Fruit fly (Drosophila melanogaster) S2 (cell line): ENCODE measurements around the gene Pldn.

Source experiments
- CG8478 ChIP-seq: fragments of >200 bp; optimal IDR thresholded peaks from 2 replicates; lab custom pipeline; 2018
- CTCF ChIP-seq, 2 experiments: fragments of >200 bp; optimal IDR thresholded peaks; 2 replicates each; lab custom pipeline; 2018

Pldn gene

DNA sequence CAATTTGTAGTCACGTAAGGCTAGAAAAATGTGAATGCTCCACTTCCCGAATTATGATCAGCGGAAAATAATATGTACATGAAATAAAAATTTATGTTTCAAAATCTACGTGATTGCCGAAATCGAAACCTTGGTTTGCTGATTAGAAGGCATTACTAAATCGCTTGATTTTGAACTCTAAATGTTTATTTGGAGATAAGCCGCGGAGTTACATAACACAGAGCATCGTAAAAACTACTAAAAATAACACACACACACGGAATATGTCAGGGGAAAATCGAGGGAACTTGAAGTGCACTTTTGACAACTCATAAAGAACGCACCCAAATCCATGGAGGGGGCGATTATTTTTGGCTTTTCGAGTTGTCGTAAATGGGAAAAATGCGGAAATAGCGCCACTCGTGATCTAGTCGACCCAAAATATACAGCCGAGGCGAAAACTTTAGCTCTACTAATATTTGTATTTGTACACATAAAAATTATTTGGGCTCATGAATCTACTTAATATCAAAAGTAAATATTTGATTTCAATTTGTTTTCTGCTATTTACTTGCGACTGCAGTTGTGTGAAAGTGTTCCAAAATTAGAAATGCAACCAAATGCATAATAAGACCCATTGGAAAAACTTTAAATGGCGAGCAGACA, 13.8 kb upstream of the Pldn start:
- no peak for TF ChIP-seq CG8478 (lab: Kevin White, UChicago)
- TF ChIP-seq CTCF (optimal IDR thresholded peaks at IDR 0.05; lab: Kevin White, UChicago) = no peak

DNA sequence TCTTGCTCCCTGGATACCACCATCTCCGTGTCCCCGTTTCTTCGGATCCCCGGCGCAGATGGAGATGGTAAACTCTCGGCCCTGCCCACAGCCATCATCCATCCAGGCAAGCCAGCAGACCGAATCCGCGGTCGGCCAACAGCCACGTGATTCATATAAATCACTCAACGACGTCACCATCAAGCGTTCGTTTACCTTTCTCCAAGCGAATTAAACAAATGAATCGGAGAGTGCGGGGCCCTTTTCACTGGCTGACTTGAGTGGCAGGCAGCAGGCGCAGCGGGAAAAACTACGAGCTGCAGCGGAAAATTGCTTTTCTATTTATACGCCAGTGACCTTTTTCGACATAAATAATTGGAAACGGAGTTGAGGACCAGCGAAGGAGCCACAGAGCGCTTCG, 12.4 kb upstream of the Pldn start:
- TF ChIP-seq CTCF (optimal IDR thresholded peaks at IDR 0.05; lab: Kevin White, UChicago) = no peak
- no peak for TF ChIP-seq CG8478 (lab: Kevin White, UChicago)

DNA sequence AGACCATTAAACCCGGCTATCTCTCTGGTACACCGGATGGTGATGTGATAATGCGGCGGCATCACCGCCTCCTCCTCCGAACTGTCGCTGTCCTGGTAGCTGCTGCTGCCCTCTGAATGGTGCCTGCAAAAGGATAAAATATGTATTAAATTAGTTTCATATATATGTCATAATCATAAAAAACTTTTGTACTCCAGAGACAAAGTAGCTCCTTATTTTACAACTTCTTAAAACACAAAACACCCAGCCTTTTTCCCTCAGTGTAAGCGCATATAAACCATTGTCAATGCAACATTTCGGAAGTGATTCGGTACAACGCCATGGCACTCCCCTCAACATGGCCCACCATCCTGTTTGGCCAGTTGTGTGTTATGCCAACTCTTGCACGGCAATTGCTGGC, 10.4 kb upstream of the Pldn start:
- TF ChIP-seq CG8478 (lab: Kevin White, UChicago) (no peak), CTCF (optimal IDR thresholded peaks at IDR 0.05; lab: Kevin White, UChicago) (no peak)

DNA sequence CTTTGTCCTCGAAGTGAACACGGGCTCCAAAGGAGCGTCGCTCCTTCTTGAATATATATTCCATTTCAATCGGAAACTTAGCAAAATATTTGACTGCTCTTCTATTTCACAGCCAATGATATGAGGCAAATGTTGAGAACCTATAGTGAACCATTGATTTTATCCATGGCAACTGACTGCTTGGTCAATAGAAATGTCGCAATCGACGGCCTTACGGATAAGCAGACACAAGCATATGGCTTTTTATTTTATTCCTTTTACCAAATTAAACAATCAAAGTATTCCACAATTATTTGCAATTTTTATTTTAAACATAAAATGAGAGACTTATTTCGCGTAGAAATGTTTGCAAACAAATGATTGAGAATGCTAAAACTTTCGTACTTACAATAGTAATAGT, 8.0 kb upstream of the Pldn start, which contains the start of gene Dnai2:
Dnai2 (minus strand) TSS at position 101 of the 400 bp plus-strand sequence.
- no peak for TF ChIP-seq CTCF (optimal IDR thresholded peaks at IDR 0.05; lab: Kevin White, UChicago)
- no peak for TF ChIP-seq CG8478 (lab: Kevin White, UChicago)

DNA sequence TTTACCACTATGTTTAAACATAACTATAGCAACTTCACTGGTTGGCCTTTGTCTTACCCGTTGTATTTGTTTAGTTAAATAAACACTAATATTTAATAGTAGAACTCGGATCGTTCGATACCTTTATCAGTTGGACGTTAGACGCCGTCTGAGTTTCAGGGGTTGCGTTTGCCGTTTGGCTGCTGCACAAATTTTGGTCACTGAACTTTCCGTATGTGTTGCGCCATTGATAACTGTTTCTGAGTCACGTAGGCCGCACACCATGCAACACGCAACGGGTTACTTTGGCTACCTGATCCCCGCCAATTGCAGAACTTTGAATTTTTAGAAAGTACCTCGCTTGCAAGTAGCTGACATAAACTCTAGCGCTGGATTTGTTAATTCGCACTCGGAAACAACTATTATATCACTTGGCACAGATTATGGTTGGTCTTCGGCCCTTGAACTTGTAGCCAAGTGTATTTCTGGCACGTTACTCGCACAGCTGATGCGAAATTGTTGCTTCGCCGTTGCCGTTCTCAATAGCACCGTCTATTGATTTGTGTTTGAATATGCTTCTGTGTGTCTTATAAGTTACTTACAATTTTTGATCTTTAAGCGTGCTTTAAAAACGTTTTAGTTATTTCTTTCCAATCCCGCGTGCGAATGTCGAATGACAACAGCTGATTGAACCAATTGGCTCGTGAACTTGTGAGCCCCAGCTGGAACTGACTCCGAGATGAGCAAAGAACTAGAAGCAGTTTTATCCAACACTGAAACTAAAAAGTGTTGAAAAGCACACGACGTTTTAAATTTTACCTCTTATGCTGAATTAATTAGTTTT, 5.3 kb upstream of the Pldn start, which contains the start of gene Dph1:
Dph1 (minus strand) TSS at position 670 of the 823 bp plus-strand sequence.
- TF ChIP-seq CTCF (optimal IDR thresholded peaks at IDR 0.05; lab: Kevin White, UChicago) (peak in 1 of 2 experiments; percentile 5), CG8478 (lab: Kevin White, UChicago) (no peak)

DNA sequence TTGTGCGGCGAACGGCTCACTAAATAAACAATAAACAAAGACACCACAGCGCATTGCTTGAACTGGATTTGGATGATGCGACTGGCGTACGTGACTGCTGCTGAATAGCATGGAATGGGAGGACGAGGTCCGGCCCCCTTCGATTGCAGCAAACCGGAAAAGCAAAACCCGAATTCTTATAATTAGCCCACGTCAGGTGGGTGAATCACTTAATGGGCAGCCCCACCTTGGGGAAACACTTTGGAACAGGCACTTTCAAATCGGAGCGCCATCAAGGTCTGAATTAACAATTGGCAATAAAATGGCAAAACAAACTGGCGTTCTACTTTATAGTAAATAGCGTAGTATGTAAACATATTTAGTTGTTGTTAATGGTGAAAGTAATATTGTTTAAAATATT, 4.6 kb upstream of the Pldn start:
- TF ChIP-seq CTCF (optimal IDR thresholded peaks at IDR 0.05; lab: Kevin White, UChicago) (no peak), CG8478 (lab: Kevin White, UChicago) (no peak)

DNA sequence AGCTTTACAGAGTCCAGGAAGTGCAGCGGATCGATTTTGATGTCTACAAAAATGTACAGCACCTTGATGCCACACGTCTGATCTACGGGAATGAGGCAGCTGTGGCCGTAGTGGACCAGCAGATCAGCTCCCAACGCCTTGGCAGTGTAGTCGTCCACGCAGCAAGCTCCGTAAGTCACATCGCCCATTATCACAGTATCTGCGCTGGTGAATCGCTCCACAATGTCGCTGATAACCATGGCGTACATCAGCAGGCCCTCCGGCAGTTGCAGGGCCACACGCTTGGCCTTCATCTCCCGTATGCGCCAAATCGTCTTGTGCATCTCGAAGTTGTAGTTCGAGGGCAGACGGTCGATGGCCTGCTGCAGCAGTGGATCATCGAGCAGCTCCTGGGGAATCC, 3.9 kb upstream of the Pldn start:
- TF ChIP-seq CG8478 (lab: Kevin White, UChicago) (no peak), CTCF (optimal IDR thresholded peaks at IDR 0.05; lab: Kevin White, UChicago) (no peak)

DNA sequence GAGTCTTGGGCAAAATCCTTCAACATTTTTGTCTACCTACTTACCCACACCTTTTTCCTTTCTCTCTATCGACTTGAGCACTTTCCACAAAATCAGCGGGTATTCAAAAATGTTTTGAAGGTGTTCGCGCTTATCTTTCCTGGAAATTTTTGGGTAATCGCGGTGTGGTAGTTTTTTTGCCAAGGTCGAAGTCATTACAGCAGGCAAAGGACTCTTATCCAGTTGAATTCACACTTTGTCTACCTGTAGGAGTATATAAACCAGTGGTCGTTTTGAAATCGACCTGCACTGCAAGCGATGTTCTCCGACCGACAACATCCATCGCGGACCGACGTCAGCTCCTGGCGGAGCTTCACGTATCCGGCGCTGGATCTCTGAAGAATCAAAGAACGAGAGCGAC, 1.7 kb upstream of the Pldn start:
- no peak for TF ChIP-seq CTCF (optimal IDR thresholded peaks at IDR 0.05; lab: Kevin White, UChicago)
- no peak for TF ChIP-seq CG8478 (lab: Kevin White, UChicago)

DNA sequence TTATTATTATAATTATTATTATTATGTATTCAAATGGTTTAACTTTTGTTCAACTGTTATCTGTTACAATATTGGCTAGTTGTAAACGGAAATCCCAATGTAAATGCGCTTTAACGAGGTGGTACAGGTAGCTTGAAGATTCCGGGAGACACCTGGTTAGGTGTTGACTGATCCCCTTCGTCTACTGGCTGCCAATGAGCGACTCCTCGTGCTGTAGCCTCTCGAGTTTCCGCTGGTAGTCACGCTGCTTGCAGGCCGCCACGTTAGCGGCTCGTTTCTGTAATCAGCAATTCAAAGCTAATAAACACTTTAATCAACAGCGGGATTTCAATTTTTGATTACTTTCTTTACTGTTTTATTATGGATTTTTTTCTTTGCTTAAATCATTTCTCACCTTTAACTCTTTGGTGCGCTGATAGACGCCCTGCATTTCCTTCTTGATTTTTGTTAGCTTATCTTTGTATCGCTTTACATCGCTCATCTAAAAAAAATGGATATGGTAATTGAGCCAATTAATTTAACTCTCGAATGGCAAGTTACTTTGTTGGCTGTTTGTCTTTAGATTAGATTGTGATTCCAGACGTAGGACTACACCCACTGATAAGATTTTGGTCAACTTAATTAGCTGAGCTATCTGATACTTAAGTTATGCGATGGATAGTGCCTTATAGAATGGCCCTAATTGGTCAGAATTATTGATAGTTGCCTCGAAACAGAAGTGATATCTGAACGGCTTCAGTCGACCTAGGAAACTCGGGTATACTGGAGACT, 1.2 kb downstream of the Pldn start:
- TF ChIP-seq CTCF (optimal IDR thresholded peaks at IDR 0.05; lab: Kevin White, UChicago) (no peak), CG8478 (lab: Kevin White, UChicago) (no peak)

DNA sequence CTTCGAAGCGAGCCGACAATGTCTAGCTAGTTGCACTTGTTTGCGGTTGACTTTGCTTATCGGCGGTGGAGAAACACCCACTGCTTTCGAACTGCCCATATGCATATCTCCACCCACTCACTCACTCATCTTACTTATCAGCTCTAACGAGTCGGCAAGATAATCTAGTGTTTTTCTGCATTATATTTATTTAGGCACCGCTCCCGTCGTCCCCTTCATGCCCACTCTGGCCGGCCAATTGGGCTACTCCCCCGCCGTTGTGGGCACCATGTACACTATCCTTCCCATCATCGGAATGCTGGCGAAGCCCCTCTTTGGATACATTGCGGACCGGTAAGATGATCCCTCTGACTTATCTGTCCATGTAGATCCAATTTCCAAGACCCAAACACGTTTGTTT, 5.3 kb downstream of the Pldn start:
- TF ChIP-seq CTCF (optimal IDR thresholded peaks at IDR 0.05; lab: Kevin White, UChicago) = no peak
- TF ChIP-seq CG8478 (lab: Kevin White, UChicago) = no peak

DNA sequence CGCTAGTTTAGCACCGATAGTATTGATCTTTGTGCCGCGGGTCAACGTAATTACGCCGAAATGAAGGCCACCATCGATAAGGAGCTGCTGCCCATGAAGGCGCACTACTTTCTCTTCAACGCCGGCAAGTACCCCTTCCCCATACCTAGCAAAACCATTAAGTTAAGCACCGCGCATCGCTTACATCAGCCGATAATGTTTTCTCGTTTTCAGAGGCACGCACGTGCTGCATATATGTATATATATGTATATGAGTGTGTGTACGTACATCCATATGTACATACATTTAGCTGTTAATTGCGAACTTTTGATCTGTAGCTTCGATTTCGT, 6.7 kb downstream of the Pldn start:
- TF ChIP-seq CTCF (optimal IDR thresholded peaks at IDR 0.05; lab: Kevin White, UChicago) = no peak

DNA sequence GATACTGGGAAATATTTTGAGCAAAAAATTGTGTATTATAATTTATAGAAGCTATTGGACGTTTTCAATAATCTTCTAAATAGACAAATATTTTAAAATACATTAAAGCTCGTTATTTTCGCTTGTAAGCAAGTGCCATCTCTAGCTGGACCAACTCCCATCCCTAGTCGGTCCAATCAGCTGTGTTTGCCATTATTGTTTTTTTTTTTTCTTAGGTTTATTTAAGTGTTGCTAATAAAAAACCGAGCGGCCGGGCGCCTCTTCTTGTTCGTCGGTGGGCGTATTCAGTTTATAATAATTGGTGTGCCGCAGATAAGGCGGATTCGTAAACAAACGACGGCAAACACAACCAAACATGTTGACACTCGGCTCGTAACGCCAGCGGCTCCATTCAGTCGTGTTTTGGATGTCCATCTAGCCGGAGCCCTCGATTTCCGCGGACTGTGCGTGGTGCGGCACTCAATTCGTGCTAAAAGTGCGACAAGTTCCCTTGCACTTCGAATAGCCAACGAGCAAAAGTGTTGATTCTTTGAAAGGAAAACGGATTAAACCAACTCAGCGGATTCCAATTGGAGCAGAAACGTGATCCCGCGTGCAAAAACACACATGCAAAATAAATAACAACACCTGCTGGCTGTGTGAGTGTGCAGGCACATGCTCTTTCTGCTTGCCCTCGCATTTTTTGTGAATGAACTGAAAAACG, 7.2 kb downstream of the Pldn start, which contains the start of gene Sugb:
Sugb (plus strand) TSS at position 162 of the 703 bp plus-strand sequence.
- TF ChIP-seq CTCF (optimal IDR thresholded peaks at IDR 0.05; lab: Kevin White, UChicago) = no peak
- TF ChIP-seq CG8478 (lab: Kevin White, UChicago) = no peak

DNA sequence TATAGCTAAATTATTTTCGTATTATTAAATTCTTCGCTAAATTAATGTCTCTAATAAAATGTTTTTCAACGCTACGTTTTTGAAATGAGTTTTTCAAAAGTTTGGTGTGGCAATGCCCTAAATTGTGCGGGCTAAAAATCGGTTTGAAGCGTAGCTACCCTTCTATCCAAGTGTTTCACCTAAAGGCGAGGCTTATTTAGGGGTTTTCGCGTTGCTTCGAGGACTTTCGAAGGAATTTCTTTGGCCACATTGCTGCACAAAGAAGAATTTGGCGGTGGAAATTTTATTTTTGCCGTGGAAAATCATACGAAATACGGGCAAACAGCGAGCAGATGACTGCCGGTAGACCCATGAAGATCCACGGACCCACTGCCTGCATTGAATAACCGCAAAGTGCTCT, 9.4 kb downstream of the Pldn start, which contains the start of gene TfIIEalpha:
TfIIEalpha (plus strand) TSS at position 245 of the 400 bp plus-strand sequence.
- peak; percentile 41 to 56 for TF ChIP-seq CTCF (optimal IDR thresholded peaks at IDR 0.05; lab: Kevin White, UChicago)
- TF ChIP-seq CG8478 (lab: Kevin White, UChicago) = no peak

DNA sequence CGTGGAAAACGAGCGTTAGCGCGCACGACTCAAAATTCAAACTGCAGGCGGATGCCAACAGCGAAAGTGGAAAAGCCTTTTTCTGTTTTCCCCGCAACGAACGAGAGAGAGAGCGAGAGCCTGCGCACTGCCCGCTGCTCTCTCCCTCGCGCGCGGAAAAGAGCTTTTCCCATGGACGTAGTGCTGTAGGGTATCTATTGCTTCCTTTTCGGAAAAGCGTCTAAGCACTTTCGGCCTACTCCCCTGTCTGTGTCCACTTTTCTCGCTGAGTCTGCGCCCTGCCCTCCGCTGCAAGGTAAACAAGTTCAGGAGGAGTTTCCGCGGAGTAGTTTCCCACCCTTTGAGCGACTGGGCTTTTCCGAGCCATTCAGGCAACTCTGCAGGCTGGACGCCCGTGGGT, 10.9 kb downstream of the Pldn start, which contains the start of gene CG32085:
CG32085 (minus strand) TSS at position 47 of the 400 bp plus-strand sequence.
- TF ChIP-seq CTCF (optimal IDR thresholded peaks at IDR 0.05; lab: Kevin White, UChicago) (no peak), CG8478 (lab: Kevin White, UChicago) (no peak)
